Fruit fly (Drosophila melanogaster): ENCODE results near the gene CG43221.

CG43221 gene

dm6 chr2L:17450505-17451415 is 34.8 kb upstream of the CG43221 start (continued):
- TF ChIP-seq Smox (GFP tag; optimal IDR thresholded peaks at IDR 0.05) (peak; percentile 82), Gug (GFP tag; IDR thresholded peaks at IDR 0.05) (no peak), net (GFP tag; optimal IDR thresholded peaks at IDR 0.05) (peak; percentile 81), eg (GFP tag; IDR thresholded peaks at IDR 0.05) (no peak; the same call in 2 of the 3 replicates), CG8632 (GFP tag; optimal IDR thresholded peaks at IDR 0.05) (peak; percentile 74), cyc (GFP tag; optimal IDR thresholded peaks at IDR 0.05) (peak; percentile 65), fkh (GFP tag; optimal IDR thresholded peaks at IDR 0.05) (peak; percentile 10), CG11902 (GFP tag; optimal IDR thresholded peaks at IDR 0.05) (peak; percentile 18), CG6854 (GFP tag; optimal IDR thresholded peaks at IDR 0.05) (peak; percentile 23), CG34406 (GFP tag; optimal IDR thresholded peaks at IDR 0.05) (peak; percentile 86), CG6276 (GFP tag; optimal IDR thresholded peaks at IDR 0.05) (peak; percentile 69), Hr4 (GFP tag; optimal IDR thresholded peaks at IDR 0.05) (peak; percentile 77), CG6792 (GFP tag; optimal IDR thresholded peaks at IDR 0.05) (peak; percentile 77), CG31627 (GFP tag; optimal IDR thresholded peaks at IDR 0.05) (peak; percentile 70), Sox15 (GFP tag; optimal IDR thresholded peaks at IDR 0.05) (peak; percentile 53), dac (GFP tag; optimal IDR thresholded peaks at IDR 0.05) (no peak), Lpt (GFP tag; optimal IDR thresholded peaks at IDR 0.05) (peak; percentile 55), CG32006 (GFP tag; optimal IDR thresholded peaks at IDR 0.05) (peak; percentile 80), fd85E (GFP tag; optimal IDR thresholded peaks at IDR 0.05) (peak; percentile 28), Blimp-1 (GFP tag; optimal IDR thresholded peaks at IDR 0.05) (peak; percentile 38), OdsH (GFP tag; optimal IDR thresholded peaks at IDR 0.05) (peak; percentile 83), Eip75B (GFP tag; optimal IDR thresholded peaks at IDR 0.05) (peak; percentile 78), CG11294 (GFP tag; IDR thresholded peaks at IDR 0.05) (no peak; the same call in 1 of the 2 replicates), CG3919 (GFP tag; optimal IDR thresholded peaks at IDR 0.05) (peak; percentile 78)

- TF ChIP-seq svp (GFP tag) (peak; percentile 62), spab (GFP tag; optimal IDR thresholded peaks at IDR 0.05) (no peak)
Measured at dm6 chr2L:17452084-17452483, 33.5 kb upstream of the CG43221 start.

dm6 chr2L:17452624-17453023 is 32.9 kb upstream of the CG43221 start, which contains the start of gene CG5050:
TSS of gene CG5050 (plus strand) at chr2L:17452924.
- TF ChIP-seq CG15336 (GFP tag; IDR thresholded peaks at IDR 0.05) = no peak
- TF ChIP-seq Eip78C (GFP tag) = peak; percentile 22

- peak; percentile 40 for TF ChIP-seq Eip78C (GFP tag)
- no peak for TF ChIP-seq CG10631 (GFP tag; optimal IDR thresholded peaks at IDR 0.05)
Measured at dm6 chr2L:17455823-17456222, 29.7 kb upstream of the CG43221 start, which contains the start of gene SPH93. TSS of gene SPH93 (minus strand) at chr2L:17455923.

- TF ChIP-seq Sox15 (GFP tag; optimal IDR thresholded peaks at IDR 0.05) (no peak), Eip78C (GFP tag) (peak; percentile 23)
Measured at dm6 chr2L:17457944-17458343, 27.6 kb upstream of the CG43221 start, which contains the start of gene CG18563. TSS of gene CG18563 (minus strand) at chr2L:17458044.

- TF ChIP-seq CG9139 (GFP tag; optimal IDR thresholded peaks at IDR 0.05) (peak; percentile 38), CG11762 (GFP tag; optimal IDR thresholded peaks at IDR 0.05; ENCODE audit: insufficient read depth) (peak; percentile 59), ss (GFP tag; optimal IDR thresholded peaks at IDR 0.05) (no peak), achi (GFP tag; optimal IDR thresholded peaks at IDR 0.05) (peak; percentile 84), CG16779 (tag; optimal IDR thresholded peaks at IDR 0.05) (peak; percentile 54), Hr38 (GFP tag; optimal IDR thresholded peaks at IDR 0.05) (peak; percentile 0), CG11902 (GFP tag; optimal IDR thresholded peaks at IDR 0.05) (peak; percentile 45), CG4318 (GFP tag; optimal IDR thresholded peaks at IDR 0.05) (peak; percentile 80), CG34406 (GFP tag; optimal IDR thresholded peaks at IDR 0.05) (peak; percentile 47), CG6276 (GFP tag; optimal IDR thresholded peaks at IDR 0.05) (peak; percentile 81), CG10669 (GFP tag; optimal IDR thresholded peaks at IDR 0.05) (peak; percentile 74), Met (GFP tag; optimal IDR thresholded peaks at IDR 0.05) (peak; percentile 57), Eip93F (GFP tag; optimal IDR thresholded peaks at IDR 0.05) (no peak), dsx (GFP tag; optimal IDR thresholded peaks at IDR 0.05; ENCODE audit: poor library complexity, severe bottlenecking) (peak; percentile 71)
Measured at dm6 chr2L:17465915-17466677, 19.5 kb upstream of the CG43221 start.
